Worm (Caenorhabditis elegans): ENCODE results near the gene E02H4.8.

E02H4.8 gene

DNA sequence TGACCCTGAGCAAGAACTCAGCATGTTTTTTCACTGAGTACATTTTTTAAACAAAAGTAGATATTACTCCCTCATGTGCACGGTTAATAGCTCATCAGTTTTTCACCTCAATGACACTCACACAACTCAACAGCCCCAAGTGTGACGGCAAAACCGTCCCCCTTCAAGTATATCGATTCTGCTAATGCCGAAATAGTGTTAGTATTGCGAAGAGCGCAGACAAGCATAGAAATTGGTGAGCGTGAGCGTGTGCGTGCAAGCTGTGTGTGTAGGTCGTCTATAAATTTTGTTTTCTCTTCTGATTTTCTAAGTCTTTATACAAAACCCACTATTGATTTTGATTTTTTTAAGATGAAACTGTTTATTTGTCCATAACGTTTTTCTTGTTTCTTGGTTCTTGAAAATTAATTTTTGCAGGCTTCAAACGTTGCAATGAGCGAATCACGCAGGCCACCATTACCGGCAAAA, 25.0 kb downstream of the E02H4.8 start, which contains the start of gene K04C1.2 (continued):
- TF ChIP-seq elt-1 (tag; optimal IDR thresholded peaks at IDR 0.05), result no peak

ce11 chrX:14236121-14236824, 27.1 kb downstream of the E02H4.8 start:
- TF ChIP-seq nhr-77 (tag; optimal IDR thresholded peaks at IDR 0.05) (no peak), nhr-129 (tag; optimal IDR thresholded peaks at IDR 0.05) (no peak), R02D3.7 (tag; optimal IDR thresholded peaks at IDR 0.05) (no peak), aly-2 (tag; optimal IDR thresholded peaks at IDR 0.05) (no peak), sma-3 (GFP tag; optimal IDR thresholded peaks at IDR 0.05) (no peak), sem-4 (tag; optimal IDR thresholded peaks at IDR 0.05) (no peak), nhr-10 (tag; optimal IDR thresholded peaks at IDR 0.05) (no peak), mdl-1 (tag; optimal IDR thresholded peaks at IDR 0.05) (no peak), unc-62 (GFP tag; optimal IDR thresholded peaks at IDR 0.05) (no peak), lin-11 (tag; optimal IDR thresholded peaks at IDR 0.05) (no peak)

ce11 chrX:14234932-14235331, 28.4 kb downstream of the E02H4.8 start, which contains the start of gene srg-37:
Gene srg-37, minus strand, starts transcription at chrX:14235032.
- no peak for TF ChIP-seq ZK546.5 (tag; optimal IDR thresholded peaks at IDR 0.05)
- TF ChIP-seq blmp-1 (tag; optimal IDR thresholded peaks at IDR 0.05; ENCODE audit: insufficient read depth), result no peak
- no peak for TF ChIP-seq alr-1 (tag; optimal IDR thresholded peaks at IDR 0.05)
- TF ChIP-seq ama-1 (optimal IDR thresholded peaks at IDR 0.05), result no peak
- TF ChIP-seq elt-3 (tag; optimal IDR thresholded peaks at IDR 0.05), result no peak
- no peak for TF ChIP-seq ceh-16 (tag; optimal IDR thresholded peaks at IDR 0.05)
- no peak for TF ChIP-seq gmeb-1 (tag; optimal IDR thresholded peaks at IDR 0.05)
- no peak for TF ChIP-seq ztf-4 (tag; optimal IDR thresholded peaks at IDR 0.05)
- TF ChIP-seq ztf-1 (GFP tag; conservative IDR thresholded peaks at IDR 0.05), result no peak
- no peak for TF ChIP-seq unc-39 (tag; optimal IDR thresholded peaks at IDR 0.05)
- no peak for TF ChIP-seq nhr-11 (tag; optimal IDR thresholded peaks at IDR 0.05)
- TF ChIP-seq unc-62 (GFP tag; optimal IDR thresholded peaks at IDR 0.05), result no peak
- no peak for TF ChIP-seq mbf-1 (tag; optimal IDR thresholded peaks at IDR 0.05)
- TF ChIP-seq crh-2 (tag; optimal IDR thresholded peaks at IDR 0.05), result no peak
- TF ChIP-seq F13H6.1 (tag; optimal IDR thresholded peaks at IDR 0.05), result no peak

ce11 chrX:14234366-14234765, 29.0 kb downstream of the E02H4.8 start, which contains the start of gene srg-36:
Gene srg-36, minus strand, starts transcription at chrX:14234466.
- TF ChIP-seq nhr-11 (tag; optimal IDR thresholded peaks at IDR 0.05) (no peak), lsy-2 (tag; optimal IDR thresholded peaks at IDR 0.05) (no peak), mbf-1 (tag; optimal IDR thresholded peaks at IDR 0.05) (no peak), nhr-6 (tag; optimal IDR thresholded peaks at IDR 0.05) (no peak), lin-11 (tag; optimal IDR thresholded peaks at IDR 0.05) (no peak), dmd-4 (tag; optimal IDR thresholded peaks at IDR 0.05) (no peak), snpc-4 (tag; optimal IDR thresholded peaks at IDR 0.05) (no peak), nhr-10 (tag; optimal IDR thresholded peaks at IDR 0.05) (no peak), ceh-16 (tag; optimal IDR thresholded peaks at IDR 0.05) (no peak), C34F6.9 (tag; optimal IDR thresholded peaks at IDR 0.05) (no peak), R02D3.7 (tag; optimal IDR thresholded peaks at IDR 0.05) (no peak), sem-4 (tag; optimal IDR thresholded peaks at IDR 0.05) (no peak), skn-1 (tag; optimal IDR thresholded peaks at IDR 0.05) (no peak), crh-2 (tag; optimal IDR thresholded peaks at IDR 0.05) (no peak), nhr-77 (tag; optimal IDR thresholded peaks at IDR 0.05) (no peak), nhr-21 (tag; optimal IDR thresholded peaks at IDR 0.05) (no peak), unc-55 (GFP tag; optimal IDR thresholded peaks at IDR 0.05) (no peak), fos-1 (tag; optimal IDR thresholded peaks at IDR 0.05) (no peak)

ce11 chrX:14231987-14232386, 31.4 kb downstream of the E02H4.8 start:
- TF ChIP-seq lin-11 (tag; optimal IDR thresholded peaks at IDR 0.05) (no peak), ceh-82 (tag; optimal IDR thresholded peaks at IDR 0.05) (no peak), nhr-10 (tag; optimal IDR thresholded peaks at IDR 0.05) (no peak), sem-4 (tag; optimal IDR thresholded peaks at IDR 0.05) (no peak), sma-3 (GFP tag; optimal IDR thresholded peaks at IDR 0.05) (no peak), C34F6.9 (tag; optimal IDR thresholded peaks at IDR 0.05) (no peak), nhr-23 (tag; optimal IDR thresholded peaks at IDR 0.05) (no peak), nhr-25 (tag; optimal IDR thresholded peaks at IDR 0.05) (no peak), unc-39 (tag; optimal IDR thresholded peaks at IDR 0.05) (no peak), Y55F3AM.14 (GFP tag; optimal IDR thresholded peaks at IDR 0.05) (no peak), lin-39 (tag; optimal IDR thresholded peaks at IDR 0.05) (no peak), nhr-6 (tag; optimal IDR thresholded peaks at IDR 0.05) (no peak), lin-13 (GFP tag; optimal IDR thresholded peaks at IDR 0.05) (no peak), R02D3.7 (tag; optimal IDR thresholded peaks at IDR 0.05) (no peak), blmp-1 (tag; optimal IDR thresholded peaks at IDR 0.05; ENCODE audit: insufficient read depth) (no peak), snpc-4 (tag; optimal IDR thresholded peaks at IDR 0.05) (no peak), elt-1 (tag; optimal IDR thresholded peaks at IDR 0.05) (no peak), unc-55 (GFP tag; optimal IDR thresholded peaks at IDR 0.05) (no peak), ama-1 (optimal IDR thresholded peaks at IDR 0.05) (no peak), zag-1 (tag; optimal IDR thresholded peaks at IDR 0.05) (no peak)

Data from whole organism, L2 larva.